Worm (Caenorhabditis elegans): Measurements from ENCODE around the gene B0034.7.

DNA sequence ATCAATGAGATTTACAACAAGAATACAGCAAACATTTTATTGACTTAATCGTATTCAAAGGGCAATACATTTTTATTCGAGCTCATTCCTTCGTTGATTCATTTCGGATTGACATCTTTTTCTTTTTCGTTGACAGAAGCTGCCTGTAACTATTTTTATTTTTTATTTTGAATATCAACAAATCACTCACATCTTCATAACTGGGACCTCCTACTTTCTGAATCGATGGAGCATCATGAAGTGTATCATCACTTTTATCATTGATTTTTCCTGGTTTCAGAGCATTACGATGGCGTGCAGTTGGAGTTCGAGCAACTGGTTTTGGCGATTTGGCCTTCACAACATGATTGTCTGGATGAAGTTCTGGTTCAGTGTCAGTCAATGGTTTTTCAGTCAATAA lies 6.6 kb downstream of the B0034.7 start, which contains the start of gene B0034.1:
- TF ChIP-seq ceh-9 (tag; optimal IDR thresholded peaks at IDR 0.05), result no peak
- no peak for TF ChIP-seq aly-2 (tag; optimal IDR thresholded peaks at IDR 0.05)
- no peak for TF ChIP-seq unc-39 (tag; optimal IDR thresholded peaks at IDR 0.05)
- no peak for TF ChIP-seq ceh-28 (tag; optimal IDR thresholded peaks at IDR 0.05)
- no peak for TF ChIP-seq elt-1 (tag; optimal IDR thresholded peaks at IDR 0.05)
- no peak for TF ChIP-seq ztf-4 (tag; optimal IDR thresholded peaks at IDR 0.05)
- no peak for TF ChIP-seq unc-62 (GFP tag; optimal IDR thresholded peaks at IDR 0.05)
- no peak for TF ChIP-seq lin-15B (tag; optimal IDR thresholded peaks at IDR 0.05)
- TF ChIP-seq fkh-10 (GFP tag; optimal IDR thresholded peaks at IDR 0.05), result no peak
- no peak for TF ChIP-seq skn-1 (tag; optimal IDR thresholded peaks at IDR 0.05)
